Worm (Caenorhabditis elegans): ENCODE measurements around the gene E01G6.2.
"Not testable (repeated sequence)": the region's sequence is repeated elsewhere in the genome, so short reads cannot be mapped to it uniquely, and the experiment has no call there.

The E01G6.2 gene

DNA sequence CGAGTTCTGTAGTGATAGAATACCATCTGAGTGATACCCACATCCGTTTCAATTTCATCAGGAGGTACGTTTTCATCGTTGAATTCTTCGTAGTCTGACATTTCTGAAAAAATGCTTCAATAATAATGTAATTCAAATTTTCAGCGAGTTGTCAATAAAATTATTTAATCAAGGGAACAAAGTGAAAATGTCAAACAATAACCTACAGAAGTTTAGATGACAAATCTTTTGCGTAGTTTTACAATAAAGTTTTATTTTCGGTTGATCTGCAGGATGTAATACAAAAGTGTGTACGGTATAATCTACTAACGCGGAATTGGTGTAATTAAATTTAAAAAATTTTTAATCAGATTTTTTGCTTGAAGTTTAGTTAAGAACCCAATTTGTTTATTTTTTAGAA lies 31.8 kb downstream of the E01G6.2 start, which contains the start of gene C04B4.5:
TSS of gene C04B4.5 (minus strand) at position 101 of the 400 bp plus-strand sequence.
- TF ChIP-seq Y105C5A.15 (GFP tag; IDR thresholded peaks at IDR 0.05) = no peak

DNA sequence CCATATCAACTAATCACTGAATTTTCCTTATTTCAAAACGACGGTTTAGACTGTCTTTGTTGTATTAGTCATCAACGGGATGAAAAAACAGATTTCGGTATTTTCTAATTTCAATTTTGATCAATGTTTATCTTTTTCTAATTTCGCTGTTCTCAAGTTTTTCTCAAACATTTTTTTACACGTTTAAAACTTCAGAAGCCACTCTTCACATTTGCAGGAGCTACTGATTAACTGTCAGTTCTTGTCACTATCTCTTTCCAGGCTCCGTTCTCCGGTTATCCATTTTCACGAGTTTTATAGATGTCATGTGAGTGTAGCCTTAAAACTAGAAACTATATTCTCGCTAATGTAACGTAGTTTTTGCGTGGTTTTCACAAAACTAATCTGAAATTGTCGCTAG lies 34.1 kb downstream of the E01G6.2 start, which contains the start of gene C04B4.4:
TSS of gene C04B4.4 (plus strand) at position 301 of the 400 bp plus-strand sequence.
- TF ChIP-seq unc-39 (tag; optimal IDR thresholded peaks at IDR 0.05) = no peak
- no peak for TF ChIP-seq ceh-44 (GFP tag; IDR thresholded peaks at IDR 0.05)
- no peak for TF ChIP-seq skn-1 (tag; optimal IDR thresholded peaks at IDR 0.05)
- no peak for TF ChIP-seq aha-1 (tag)

DNA sequence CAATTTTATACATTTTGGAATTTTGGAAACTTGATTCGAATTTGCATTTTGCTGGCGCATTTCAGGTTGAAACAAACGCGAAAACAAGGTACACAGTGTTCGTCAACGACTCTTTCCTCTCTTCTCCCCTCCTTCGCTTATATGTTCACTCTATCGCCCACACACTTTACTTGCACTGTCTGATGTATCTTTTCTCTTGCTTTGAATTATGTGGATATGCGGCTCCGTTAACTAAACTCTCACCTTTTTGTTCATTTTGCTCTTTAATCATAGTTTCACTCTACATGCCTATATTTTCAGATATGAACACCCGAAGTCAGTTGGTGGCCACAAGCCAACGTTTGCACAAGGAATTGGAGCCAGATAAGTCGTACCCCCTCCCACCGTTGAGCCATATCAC lies 37.8 kb downstream of the E01G6.2 start, which contains the start of gene W06D11.1:
TSS of gene W06D11.1 (plus strand) at position 301 of the 400 bp plus-strand sequence.
- TF ChIP-seq lsy-2 (tag; optimal IDR thresholded peaks at IDR 0.05) = no peak
- TF ChIP-seq F49E8.2 (tag; optimal IDR thresholded peaks at IDR 0.05; ENCODE audit: borderline replicate concordance) = no peak
- TF ChIP-seq unc-62 (GFP tag; optimal IDR thresholded peaks at IDR 0.05 in 1 of 2) = peak in 1 of 2 experiments; percentile 61
- no peak for TF ChIP-seq unc-62 (tag; optimal IDR thresholded peaks at IDR 0.05)

DNA sequence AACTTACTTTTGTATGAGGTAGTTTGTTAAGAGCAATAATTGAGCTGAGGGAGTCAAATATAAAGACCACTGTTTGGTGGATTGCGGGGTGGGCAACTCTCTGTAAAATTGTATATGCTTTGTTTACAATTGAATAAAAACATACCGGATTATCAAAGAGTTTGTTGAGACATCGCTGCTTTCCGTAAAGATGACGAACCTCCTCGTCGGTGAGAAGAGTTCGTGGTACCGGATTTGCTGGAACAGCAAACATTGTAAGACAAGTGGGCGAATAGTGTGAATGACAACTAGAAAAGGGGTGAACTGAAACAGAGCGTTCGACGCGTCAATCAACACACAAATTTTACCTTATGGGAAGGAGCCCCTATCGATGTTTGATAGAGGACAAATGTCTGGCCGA lies 39.9 kb downstream of the E01G6.2 start, which contains the start of gene W06D11.2:
TSS of gene W06D11.2 (minus strand) at position 339 of the 400 bp plus-strand sequence.
- TF ChIP-seq unc-62 (GFP tag; optimal IDR thresholded peaks at IDR 0.05 in 1 of 2) (peak in 1 of 2 experiments; percentile 96), unc-62 (tag; optimal IDR thresholded peaks at IDR 0.05) (no peak), Y5F2A.4 (GFP tag; optimal IDR thresholded peaks at IDR 0.05) (no peak)

DNA sequence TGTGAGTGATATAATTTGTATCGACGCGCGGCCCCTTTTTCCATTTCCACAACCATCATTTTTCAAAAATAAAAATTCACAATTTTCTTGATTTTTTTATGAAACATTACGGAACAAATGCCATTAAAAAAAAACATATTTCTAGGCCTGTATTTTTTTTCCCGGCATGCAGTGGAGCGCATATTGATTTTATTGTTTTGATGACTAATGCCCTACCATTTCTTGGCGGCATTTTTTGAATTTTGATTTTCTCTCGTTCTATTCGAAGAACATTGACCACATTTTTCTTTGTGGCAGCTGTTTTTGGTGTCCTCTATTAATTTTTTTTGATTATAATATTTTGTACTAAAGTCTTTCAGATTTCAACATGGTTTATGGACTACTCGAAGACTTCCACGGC lies 41.9 kb downstream of the E01G6.2 start, which contains the start of gene W06D11.3:
TSS of gene W06D11.3 (plus strand) at position 360 of the 400 bp plus-strand sequence.
- TF ChIP-seq jun-1 (tag; optimal IDR thresholded peaks at IDR 0.05) (no peak), vab-7 (GFP tag; IDR thresholded peaks at IDR 0.05) (no peak), zip-2 (tag; optimal IDR thresholded peaks at IDR 0.05) (no peak), ama-1 (optimal IDR thresholded peaks at IDR 0.05) (no peak), saeg-2 (GFP tag; IDR thresholded peaks at IDR 0.05) (no peak), nhr-102 (tag; optimal IDR thresholded peaks at IDR 0.05) (no peak), nhr-48 (tag; optimal IDR thresholded peaks at IDR 0.05) (no peak), arid-1 (GFP tag; conservative IDR thresholded peaks at IDR 0.05) (no peak), set-16 (GFP tag; IDR thresholded peaks at IDR 0.05) (no peak)

ce11 chrX:12299834-12300233 lies 43.4 kb downstream of the E01G6.2 start, which contains the start of gene W06D11.5:
TSS of gene W06D11.5 (plus strand) at chrX:12300134.
- TF ChIP-seq F26F4.8 (GFP tag; conservative IDR thresholded peaks at IDR 0.05) (no peak), daf-8 (GFP tag; IDR thresholded peaks at IDR 0.05) (no peak), snpc-4 (tag; optimal IDR thresholded peaks at IDR 0.05) (no peak), dmd-6 (GFP tag; IDR thresholded peaks at IDR 0.05) (no peak), R02D3.7 (tag; optimal IDR thresholded peaks at IDR 0.05) (no peak), ZK337.2 (GFP tag; IDR thresholded peaks at IDR 0.05) (no peak), nhr-6 (tag; optimal IDR thresholded peaks at IDR 0.05) (no peak), T20F7.1 (GFP tag; optimal IDR thresholded peaks at IDR 0.05) (no peak), ceh-62 (tag; optimal IDR thresholded peaks at IDR 0.05) (no peak), D1046.2 (GFP tag; IDR thresholded peaks at IDR 0.05) (no peak), nhr-77 (tag; optimal IDR thresholded peaks at IDR 0.05) (no peak), cey-2 (tag; optimal IDR thresholded peaks at IDR 0.05; ENCODE audit: borderline replicate concordance, insufficient read depth) (no peak), lsy-2 (tag; optimal IDR thresholded peaks at IDR 0.05) (no peak)

ce11 chrX:12302755-12303154 lies 46.3 kb downstream of the E01G6.2 start, which contains the start of gene dot-1.3:
TSS of gene dot-1.3 (minus strand) at chrX:12302855.
- not testable (repeated sequence) for TF ChIP-seq ZK337.2 (GFP tag; IDR thresholded peaks at IDR 0.05); nhr-42 (GFP tag; IDR thresholded peaks at IDR 0.05); mep-1 (tag; optimal IDR thresholded peaks at IDR 0.05)

All from whole organism, L4 larva.